Worm (Caenorhabditis elegans): ENCODE measurements around the gene F42C5.4.

F42C5.4 gene

DNA sequence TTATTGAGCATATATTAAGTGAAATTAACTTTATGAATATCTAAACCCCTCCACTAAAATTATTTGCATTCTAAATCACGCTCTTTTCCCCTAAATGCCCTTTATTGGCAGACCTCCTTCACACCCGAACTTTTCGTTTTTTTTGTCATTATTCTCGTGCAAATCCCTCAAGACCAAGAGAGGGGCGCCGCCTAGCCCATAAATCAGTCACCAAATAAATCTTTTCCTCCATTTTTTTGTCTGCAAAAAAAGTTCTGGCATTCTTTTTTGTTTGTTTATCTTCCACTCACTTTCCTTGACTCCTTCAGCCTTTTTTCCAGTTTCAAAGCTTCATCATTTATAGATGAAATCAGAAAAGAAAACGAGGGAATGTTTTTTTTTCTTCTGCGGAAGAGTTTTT lies 27.0 kb upstream of the F42C5.4 start:
- TF ChIP-seq cog-1 (tag; optimal IDR thresholded peaks at IDR 0.05) (no peak), flt-1 (GFP tag; IDR thresholded peaks at IDR 0.05) (no peak), ztf-29 (GFP tag; IDR thresholded peaks at IDR 0.05) (no peak), klf-2 (GFP tag; conservative IDR thresholded peaks at IDR 0.05) (no peak), tab-1 (GFP tag; IDR thresholded peaks at IDR 0.05) (no peak), ref-1 (GFP tag; conservative IDR thresholded peaks at IDR 0.05) (no peak), ztf-23 (GFP tag; IDR thresholded peaks at IDR 0.05) (no peak), med-1 (GFP tag; optimal IDR thresholded peaks at IDR 0.05; ENCODE audit: insufficient read depth) (no peak), T22C8.4 (GFP tag; IDR thresholded peaks at IDR 0.05) (no peak)

DNA sequence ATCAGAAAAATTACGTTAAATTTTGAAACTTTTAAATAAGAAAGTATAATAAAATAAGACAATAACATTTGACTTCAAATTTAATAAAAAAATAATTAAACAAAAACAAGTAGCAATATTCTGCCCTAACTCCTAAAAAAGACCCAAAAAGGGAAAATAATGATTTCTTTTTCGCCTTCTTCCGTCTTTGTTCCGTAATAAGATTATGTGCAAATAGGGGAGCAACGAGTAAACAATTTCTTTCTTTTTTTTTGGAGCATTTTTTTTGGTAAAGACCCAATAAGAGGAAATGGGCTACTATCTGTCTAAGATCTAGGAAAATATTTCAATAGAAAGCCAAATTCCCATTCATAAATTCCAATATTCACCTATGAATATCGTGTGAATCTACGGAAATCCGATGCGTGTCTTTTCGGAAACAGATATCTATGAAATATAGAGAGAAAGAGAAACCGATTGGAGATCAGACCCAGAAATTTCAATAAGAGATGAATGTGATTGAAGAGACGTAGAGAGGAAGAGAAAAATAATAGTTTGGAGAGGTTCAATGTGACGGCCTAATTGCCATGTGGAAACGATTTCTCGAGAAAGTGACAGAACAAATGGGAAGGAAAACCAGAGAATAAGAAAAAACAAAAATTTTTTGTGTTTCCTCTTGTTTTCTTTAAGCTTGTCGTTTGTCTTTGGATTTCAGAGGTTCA lies 26.1 kb upstream of the F42C5.4 start:
- TF ChIP-seq cog-1 (tag; optimal IDR thresholded peaks at IDR 0.05) = no peak
- no peak for TF ChIP-seq tab-1 (GFP tag; IDR thresholded peaks at IDR 0.05)
- TF ChIP-seq T22C8.4 (GFP tag; IDR thresholded peaks at IDR 0.05) = no peak
- no peak for TF ChIP-seq klf-2 (GFP tag; conservative IDR thresholded peaks at IDR 0.05)
- no peak for TF ChIP-seq ref-1 (GFP tag; conservative IDR thresholded peaks at IDR 0.05)
- no peak for TF ChIP-seq med-1 (GFP tag; optimal IDR thresholded peaks at IDR 0.05; ENCODE audit: insufficient read depth)
- TF ChIP-seq flt-1 (GFP tag; IDR thresholded peaks at IDR 0.05) = no peak
- TF ChIP-seq ztf-23 (GFP tag; IDR thresholded peaks at IDR 0.05) = no peak
- TF ChIP-seq ztf-29 (GFP tag; IDR thresholded peaks at IDR 0.05) = no peak

DNA sequence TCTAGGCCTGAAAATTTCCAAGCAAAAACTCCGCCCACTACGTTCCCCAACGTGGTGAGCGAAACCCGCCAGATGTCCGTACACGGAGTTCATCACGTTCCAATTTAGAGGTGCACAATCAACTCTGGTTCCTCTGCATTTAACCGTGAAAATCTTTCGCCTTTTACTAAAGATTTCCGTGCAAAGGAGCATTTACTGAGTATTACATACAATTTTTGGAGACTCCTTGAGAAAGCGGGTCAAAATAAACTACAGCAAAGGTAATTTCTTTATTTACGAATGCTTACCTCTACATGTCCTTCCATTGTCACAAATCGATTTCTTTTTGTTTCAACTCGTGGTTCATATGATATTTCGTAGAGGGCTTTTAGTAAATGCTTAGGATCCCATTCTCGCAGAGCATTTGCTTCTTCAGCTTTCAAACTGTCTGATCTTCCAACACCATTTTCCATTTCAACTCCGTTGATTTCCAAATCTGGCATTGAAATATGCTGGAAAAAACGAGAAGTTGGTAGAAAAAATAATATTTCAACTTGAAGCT lies 24.8 kb upstream of the F42C5.4 start, which contains the start of gene F42C5.9:
F42C5.9 (minus strand) TSS at position 491 of the 541 bp plus-strand sequence.
- TF ChIP-seq tab-1 (GFP tag; IDR thresholded peaks at IDR 0.05) = no peak
- TF ChIP-seq T22C8.4 (GFP tag; IDR thresholded peaks at IDR 0.05) = no peak
- TF ChIP-seq med-1 (GFP tag; optimal IDR thresholded peaks at IDR 0.05; ENCODE audit: insufficient read depth) = no peak
- no peak for TF ChIP-seq ref-1 (GFP tag; conservative IDR thresholded peaks at IDR 0.05)
- TF ChIP-seq ztf-29 (GFP tag; IDR thresholded peaks at IDR 0.05) = no peak
- TF ChIP-seq klf-2 (GFP tag; conservative IDR thresholded peaks at IDR 0.05) = no peak
- no peak for TF ChIP-seq cog-1 (tag; optimal IDR thresholded peaks at IDR 0.05)
- no peak for TF ChIP-seq flt-1 (GFP tag; IDR thresholded peaks at IDR 0.05)
- TF ChIP-seq ztf-23 (GFP tag; IDR thresholded peaks at IDR 0.05) = no peak

DNA sequence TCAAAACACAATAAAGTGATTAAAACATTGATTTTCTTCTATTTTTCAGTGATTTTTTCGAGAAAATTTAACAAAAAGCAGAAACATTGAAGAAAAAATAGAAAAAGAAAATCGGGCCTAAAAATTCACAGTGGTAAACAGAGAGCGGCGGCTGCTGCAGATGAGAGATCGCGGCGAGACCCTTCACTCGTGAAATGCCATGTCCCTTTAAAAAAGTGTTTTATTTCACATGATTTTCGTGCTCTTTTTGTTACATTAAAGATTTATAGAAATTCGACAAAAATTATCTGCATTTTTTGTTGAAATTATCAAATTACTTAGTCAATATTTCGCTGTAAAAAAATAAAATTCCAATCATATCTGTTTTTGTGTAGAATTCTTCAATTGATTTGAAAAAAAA lies 22.0 kb upstream of the F42C5.4 start:
- TF ChIP-seq med-1 (GFP tag; optimal IDR thresholded peaks at IDR 0.05; ENCODE audit: insufficient read depth) (no peak), cog-1 (tag; optimal IDR thresholded peaks at IDR 0.05) (peak; percentile 5)

DNA sequence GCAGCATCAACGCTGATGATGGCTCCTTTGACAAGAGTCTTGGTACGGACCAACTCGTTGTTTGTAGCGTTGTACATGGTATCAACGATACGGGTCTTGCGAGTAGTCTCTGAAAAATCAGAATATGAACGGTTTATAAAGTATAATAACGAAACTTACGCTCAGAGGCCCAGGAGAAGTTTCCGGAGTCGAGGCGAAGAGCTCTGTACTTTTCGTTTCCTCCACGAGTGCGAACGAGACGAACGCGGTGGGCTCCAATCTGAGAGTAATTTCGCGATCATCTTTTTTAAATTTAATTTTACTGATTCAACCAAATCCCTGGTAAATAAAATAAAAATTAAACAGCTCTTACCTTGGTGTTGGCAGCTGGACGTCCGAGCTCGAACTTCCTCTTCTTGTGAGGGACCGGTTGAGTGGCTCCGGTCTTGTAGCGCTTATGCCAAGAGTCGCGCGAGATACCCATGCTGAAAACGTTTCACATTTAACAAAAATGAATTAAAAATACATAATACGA lies 21.5 kb upstream of the F42C5.4 start, which contains the start of gene rps-8:
rps-8 (minus strand) TSS at position 464 of the 514 bp plus-strand sequence.
- TF ChIP-seq ztf-23 (GFP tag; IDR thresholded peaks at IDR 0.05) (no peak), flt-1 (GFP tag; IDR thresholded peaks at IDR 0.05) (no peak), ztf-29 (GFP tag; IDR thresholded peaks at IDR 0.05) (no peak), med-1 (GFP tag; optimal IDR thresholded peaks at IDR 0.05; ENCODE audit: insufficient read depth) (no peak), tab-1 (GFP tag; IDR thresholded peaks at IDR 0.05) (no peak), ref-1 (GFP tag; conservative IDR thresholded peaks at IDR 0.05) (no peak), cog-1 (tag; optimal IDR thresholded peaks at IDR 0.05) (no peak), klf-2 (GFP tag; conservative IDR thresholded peaks at IDR 0.05) (no peak), T22C8.4 (GFP tag; IDR thresholded peaks at IDR 0.05) (no peak)

DNA sequence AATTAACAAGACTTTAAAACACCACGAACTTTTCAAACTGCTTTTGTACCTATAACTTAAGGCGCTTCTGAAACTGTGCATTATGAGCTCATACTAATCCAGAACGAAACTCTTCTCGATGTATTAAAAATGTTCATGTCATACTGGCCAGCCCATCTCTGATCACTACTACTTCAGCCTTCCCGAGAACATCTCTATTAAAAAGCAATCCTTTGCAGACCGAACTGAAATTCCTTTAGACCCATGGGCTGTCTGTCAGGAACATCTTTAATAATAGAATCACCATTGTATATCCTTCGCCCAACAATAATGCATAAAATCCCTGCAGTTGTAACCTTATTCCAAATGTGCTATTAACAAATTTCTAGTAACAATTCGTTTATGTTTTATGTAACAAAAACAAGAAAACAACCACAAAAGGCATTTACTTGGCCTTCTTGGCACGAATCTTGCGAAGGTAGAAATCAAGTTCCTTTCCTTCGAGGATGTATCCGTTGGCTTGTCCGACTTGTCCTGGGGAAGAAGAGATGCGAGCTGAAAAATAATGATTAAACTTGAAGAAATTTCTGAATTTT lies 20.8 kb upstream of the F42C5.4 start:
- TF ChIP-seq ref-1 (GFP tag; conservative IDR thresholded peaks at IDR 0.05) (no peak), klf-2 (GFP tag; conservative IDR thresholded peaks at IDR 0.05) (no peak), tab-1 (GFP tag; IDR thresholded peaks at IDR 0.05) (no peak), ztf-29 (GFP tag; IDR thresholded peaks at IDR 0.05) (no peak), T22C8.4 (GFP tag; IDR thresholded peaks at IDR 0.05) (no peak), ztf-23 (GFP tag; IDR thresholded peaks at IDR 0.05) (no peak), cog-1 (tag; optimal IDR thresholded peaks at IDR 0.05) (no peak), med-1 (GFP tag; optimal IDR thresholded peaks at IDR 0.05; ENCODE audit: insufficient read depth) (no peak), flt-1 (GFP tag; IDR thresholded peaks at IDR 0.05) (no peak)

DNA sequence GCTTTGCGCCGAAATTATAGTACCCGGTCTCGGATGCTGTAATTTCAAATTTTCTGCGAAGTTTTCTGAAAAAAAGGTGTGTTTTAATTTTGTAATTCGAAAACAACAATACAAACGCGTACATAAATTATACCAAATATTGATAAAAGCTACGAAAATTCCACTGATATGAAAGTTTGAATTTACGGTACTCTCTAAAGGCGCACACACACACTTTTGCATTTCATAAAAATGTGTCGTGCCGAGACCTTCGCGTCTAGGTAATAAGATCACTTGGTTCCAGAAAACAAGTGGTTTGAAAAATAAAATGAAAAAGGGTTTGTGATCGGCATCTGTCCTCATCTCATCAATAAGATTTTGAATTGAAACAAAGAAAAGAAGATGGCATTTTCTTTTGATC lies 18.9 kb upstream of the F42C5.4 start:
- TF ChIP-seq flt-1 (GFP tag; IDR thresholded peaks at IDR 0.05) (no peak), cog-1 (tag; optimal IDR thresholded peaks at IDR 0.05) (no peak), med-1 (GFP tag; optimal IDR thresholded peaks at IDR 0.05; ENCODE audit: insufficient read depth) (no peak), tab-1 (GFP tag; IDR thresholded peaks at IDR 0.05) (no peak), ztf-29 (GFP tag; IDR thresholded peaks at IDR 0.05) (no peak), ref-1 (GFP tag; conservative IDR thresholded peaks at IDR 0.05) (no peak), ztf-23 (GFP tag; IDR thresholded peaks at IDR 0.05) (no peak), klf-2 (GFP tag; conservative IDR thresholded peaks at IDR 0.05) (no peak), T22C8.4 (GFP tag; IDR thresholded peaks at IDR 0.05) (no peak)

DNA sequence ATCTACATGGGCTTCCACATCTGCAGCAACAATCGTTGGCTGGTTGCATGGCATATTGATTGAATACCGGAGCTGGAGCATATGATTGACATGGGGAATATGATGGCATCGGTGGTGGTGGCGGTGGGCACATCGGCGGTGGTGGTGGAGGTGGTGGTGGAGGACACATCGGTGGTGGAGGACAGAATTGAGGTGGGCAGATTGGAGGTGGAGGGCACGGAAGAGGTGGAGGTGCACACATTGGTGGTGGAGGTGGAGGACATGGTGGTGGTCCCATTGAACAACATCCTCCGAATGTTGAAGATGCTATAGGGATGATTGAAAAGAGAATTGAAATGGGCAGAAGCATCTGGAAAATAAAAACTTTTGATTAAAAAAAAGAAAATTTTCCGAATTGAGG lies 18.5 kb upstream of the F42C5.4 start, which contains the start of gene grl-4:
grl-4 (minus strand) TSS at position 351 of the 400 bp plus-strand sequence.
- TF ChIP-seq T22C8.4 (GFP tag; IDR thresholded peaks at IDR 0.05) (no peak), cog-1 (tag; optimal IDR thresholded peaks at IDR 0.05) (no peak), med-1 (GFP tag; optimal IDR thresholded peaks at IDR 0.05; ENCODE audit: insufficient read depth) (no peak), klf-2 (GFP tag; conservative IDR thresholded peaks at IDR 0.05) (no peak), ztf-23 (GFP tag; IDR thresholded peaks at IDR 0.05) (no peak), ref-1 (GFP tag; conservative IDR thresholded peaks at IDR 0.05) (no peak), ztf-29 (GFP tag; IDR thresholded peaks at IDR 0.05) (no peak), tab-1 (GFP tag; IDR thresholded peaks at IDR 0.05) (no peak), flt-1 (GFP tag; IDR thresholded peaks at IDR 0.05) (no peak)

DNA sequence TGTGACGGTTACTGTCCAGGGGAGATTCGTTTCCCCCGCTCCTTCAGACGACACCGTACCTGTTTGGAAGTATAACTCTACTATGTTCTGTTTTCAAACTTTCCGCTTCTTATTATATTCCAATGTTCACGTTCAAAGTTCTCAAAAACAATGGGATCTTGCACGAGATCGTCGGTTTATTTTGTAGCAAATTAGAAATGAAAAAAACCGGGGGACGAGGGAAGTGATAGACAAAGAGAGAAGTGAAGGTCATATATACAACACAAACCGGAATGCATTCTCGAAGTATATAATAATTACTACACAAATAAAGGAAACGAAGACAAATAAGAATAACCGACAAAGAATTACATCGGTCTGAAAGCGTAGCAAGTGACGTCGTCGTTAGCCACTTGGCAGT lies 17.8 kb upstream of the F42C5.4 start:
- TF ChIP-seq cog-1 (tag; optimal IDR thresholded peaks at IDR 0.05) (no peak), ztf-29 (GFP tag; IDR thresholded peaks at IDR 0.05) (no peak), T22C8.4 (GFP tag; IDR thresholded peaks at IDR 0.05) (no peak), ref-1 (GFP tag; conservative IDR thresholded peaks at IDR 0.05) (no peak), klf-2 (GFP tag; conservative IDR thresholded peaks at IDR 0.05) (no peak), ztf-23 (GFP tag; IDR thresholded peaks at IDR 0.05) (no peak), med-1 (GFP tag; optimal IDR thresholded peaks at IDR 0.05; ENCODE audit: insufficient read depth) (no peak), tab-1 (GFP tag; IDR thresholded peaks at IDR 0.05) (no peak), flt-1 (GFP tag; IDR thresholded peaks at IDR 0.05) (no peak)

Data from whole organism, midembryonic.